Fruit fly (Drosophila melanogaster) whole organism: Measurements from ENCODE around the gene CG14100.

Source experiments
- CG8478 ChIP-seq: fragments of >200 bp; optimal IDR thresholded peaks from 2 replicates; lab custom pipeline; 2018; ENCODE audit warnings: inconsistent platforms
- Dll ChIP-seq: fragments of >200 bp; optimal IDR thresholded peaks from 2 replicates; lab custom pipeline; 2017
- EcR ChIP-seq, 2 experiments: fragments of >200 bp; optimal IDR thresholded peaks; 2 replicates each; lab custom pipeline; 2017; ENCODE audit warnings: missing biosample characterization in 2 of 2, missing genetic modification characterization in 2 of 2, missing genetic modification reagents in 2 of 2
- pan ChIP-seq: fragments of >200 bp; optimal IDR thresholded peaks from 2 replicates; lab custom pipeline; 2017
- psq ChIP-seq: fragments of >200 bp; optimal IDR thresholded peaks from 2 replicates; lab custom pipeline; 2017
- usp ChIP-seq: fragments of >200 bp; optimal IDR thresholded peaks from 2 replicates; lab custom pipeline; 2017; ENCODE audit warnings: missing biosample characterization, missing genetic modification characterization, mixed read lengths

Gene CG14100

DNA sequence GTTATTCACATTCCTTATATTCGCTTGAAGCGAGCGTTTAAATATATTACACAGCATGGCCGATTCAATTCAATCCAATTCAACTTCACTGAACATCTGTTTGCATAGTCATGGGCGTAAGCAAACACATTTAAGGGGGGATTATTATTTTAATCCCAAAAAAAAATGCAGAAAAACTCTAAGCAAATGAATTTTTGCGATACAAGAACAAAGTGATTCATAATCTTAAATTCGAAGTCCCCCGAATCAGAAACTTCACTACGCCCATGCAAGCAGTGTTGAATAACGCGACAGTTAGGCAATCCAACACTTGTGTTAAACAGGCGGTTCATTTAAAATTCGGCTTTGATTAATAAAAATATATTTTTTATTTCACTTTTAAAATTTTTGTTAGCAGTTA, at the start of gene CG14100:
Gene CG14100 (minus strand): TSS at position 103 of the 400 bp plus-strand sequence.
- no peak for TF ChIP-seq psq (lab: Kevin White, UChicago)
- no peak for TF ChIP-seq Dll (lab: Kevin White, UChicago)
- no peak for TF ChIP-seq CG8478
- TF ChIP-seq EcR (GFP tag; optimal IDR thresholded peaks at IDR 0.05; lab: Kevin White, UChicago), result no peak
- no peak for TF ChIP-seq pan (lab: Kevin White, UChicago)
- no peak for TF ChIP-seq usp (GFP tag; lab: Kevin White, UChicago)

DNA sequence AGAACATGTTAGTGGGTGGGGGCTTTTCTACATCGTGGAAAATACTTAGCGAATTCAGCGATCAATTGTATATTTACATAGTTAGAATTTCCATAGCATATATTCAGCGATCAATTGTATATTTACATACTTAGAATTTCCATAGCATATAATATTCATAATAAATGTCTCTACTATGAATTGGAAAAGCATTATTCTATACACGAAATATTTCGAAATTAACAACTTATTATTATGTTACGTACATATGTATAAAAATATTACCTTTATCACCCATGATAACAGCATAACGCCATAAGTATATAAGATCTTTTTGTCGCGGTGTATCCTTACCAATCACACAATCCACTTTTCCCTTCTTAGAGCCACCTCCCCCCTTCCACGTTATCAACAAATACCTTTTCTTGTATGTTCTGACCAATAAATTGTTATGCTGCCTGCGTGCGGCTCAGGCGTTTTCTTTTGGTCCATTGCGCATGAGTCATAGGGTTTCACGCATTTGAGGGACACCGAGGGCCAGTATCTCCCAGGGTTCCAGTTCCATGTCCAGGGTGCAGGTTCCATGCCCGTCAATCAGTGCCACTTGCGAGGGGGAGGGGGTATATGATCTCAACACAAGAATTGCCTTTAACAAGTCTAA, 46.6 kb upstream of the CG14100 start:
- no peak for TF ChIP-seq psq (lab: Kevin White, UChicago)
- no peak for TF ChIP-seq EcR (GFP tag; optimal IDR thresholded peaks at IDR 0.05; lab: Kevin White, UChicago)
- TF ChIP-seq Dll (lab: Kevin White, UChicago), result no peak
- TF ChIP-seq usp (GFP tag; lab: Kevin White, UChicago), result no peak
- no peak for TF ChIP-seq pan (lab: Kevin White, UChicago)
- TF ChIP-seq CG8478, result no peak

dm6 chr3L:19635478-19635996, 45.2 kb upstream of the CG14100 start, which contains the start of gene wnd:
Gene wnd (minus strand): TSS chr3L:19635783.
- TF ChIP-seq pan (lab: Kevin White, UChicago), result no peak
- TF ChIP-seq psq (lab: Kevin White, UChicago), result no peak
- no peak for TF ChIP-seq Dll (lab: Kevin White, UChicago)
- no peak for TF ChIP-seq usp (GFP tag; lab: Kevin White, UChicago)
- TF ChIP-seq EcR (GFP tag; optimal IDR thresholded peaks at IDR 0.05; lab: Kevin White, UChicago), result no peak
- no peak for TF ChIP-seq CG8478

- TF ChIP-seq psq (lab: Kevin White, UChicago), result no peak
- TF ChIP-seq Dll (lab: Kevin White, UChicago), result no peak
- TF ChIP-seq usp (GFP tag; lab: Kevin White, UChicago), result no peak
- TF ChIP-seq EcR (GFP tag; optimal IDR thresholded peaks at IDR 0.05; lab: Kevin White, UChicago), result no peak
- TF ChIP-seq pan (lab: Kevin White, UChicago), result no peak
- TF ChIP-seq CG8478, result no peak
These were observed 44.6 kb upstream of the CG14100 start for dm6 chr3L:19634788-19635448.

dm6 chr3L:19632766-19633632, 42.7 kb upstream of the CG14100 start:
- TF ChIP-seq psq (lab: Kevin White, UChicago) (no peak), pan (lab: Kevin White, UChicago) (no peak), usp (GFP tag; lab: Kevin White, UChicago) (no peak), EcR (GFP tag; optimal IDR thresholded peaks at IDR 0.05; lab: Kevin White, UChicago) (no peak)

- TF ChIP-seq usp (GFP tag; lab: Kevin White, UChicago) (no peak), psq (lab: Kevin White, UChicago) (no peak), EcR (GFP tag; optimal IDR thresholded peaks at IDR 0.05; lab: Kevin White, UChicago) (no peak), CG8478 (no peak), pan (lab: Kevin White, UChicago) (no peak), Dll (lab: Kevin White, UChicago) (no peak)
These were observed 41.5 kb upstream of the CG14100 start for dm6 chr3L:19631867-19632266.

DNA sequence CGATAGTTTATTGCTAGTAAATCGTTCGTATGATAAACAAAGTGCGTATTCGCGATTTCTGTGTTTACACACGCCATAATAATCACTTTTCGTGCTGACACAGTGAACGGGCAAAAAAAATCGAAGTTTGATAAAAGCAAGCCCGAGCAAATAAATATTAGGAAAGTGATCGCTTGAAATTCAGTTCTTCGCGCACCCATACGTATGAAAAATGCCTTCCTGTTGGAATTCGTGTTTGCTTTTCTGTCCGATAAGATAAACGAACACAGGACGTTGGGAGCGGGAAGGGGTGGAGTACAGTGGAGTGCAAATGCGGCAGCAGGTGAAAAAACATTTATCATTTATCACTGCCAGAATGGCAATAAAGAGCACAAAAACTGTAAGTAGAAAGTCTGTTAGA, 40.4 kb upstream of the CG14100 start:
- TF ChIP-seq pan (lab: Kevin White, UChicago) (no peak), usp (GFP tag; lab: Kevin White, UChicago) (no peak), psq (lab: Kevin White, UChicago) (no peak), EcR (GFP tag; optimal IDR thresholded peaks at IDR 0.05; lab: Kevin White, UChicago) (no peak), CG8478 (no peak), Dll (lab: Kevin White, UChicago) (no peak)

DNA sequence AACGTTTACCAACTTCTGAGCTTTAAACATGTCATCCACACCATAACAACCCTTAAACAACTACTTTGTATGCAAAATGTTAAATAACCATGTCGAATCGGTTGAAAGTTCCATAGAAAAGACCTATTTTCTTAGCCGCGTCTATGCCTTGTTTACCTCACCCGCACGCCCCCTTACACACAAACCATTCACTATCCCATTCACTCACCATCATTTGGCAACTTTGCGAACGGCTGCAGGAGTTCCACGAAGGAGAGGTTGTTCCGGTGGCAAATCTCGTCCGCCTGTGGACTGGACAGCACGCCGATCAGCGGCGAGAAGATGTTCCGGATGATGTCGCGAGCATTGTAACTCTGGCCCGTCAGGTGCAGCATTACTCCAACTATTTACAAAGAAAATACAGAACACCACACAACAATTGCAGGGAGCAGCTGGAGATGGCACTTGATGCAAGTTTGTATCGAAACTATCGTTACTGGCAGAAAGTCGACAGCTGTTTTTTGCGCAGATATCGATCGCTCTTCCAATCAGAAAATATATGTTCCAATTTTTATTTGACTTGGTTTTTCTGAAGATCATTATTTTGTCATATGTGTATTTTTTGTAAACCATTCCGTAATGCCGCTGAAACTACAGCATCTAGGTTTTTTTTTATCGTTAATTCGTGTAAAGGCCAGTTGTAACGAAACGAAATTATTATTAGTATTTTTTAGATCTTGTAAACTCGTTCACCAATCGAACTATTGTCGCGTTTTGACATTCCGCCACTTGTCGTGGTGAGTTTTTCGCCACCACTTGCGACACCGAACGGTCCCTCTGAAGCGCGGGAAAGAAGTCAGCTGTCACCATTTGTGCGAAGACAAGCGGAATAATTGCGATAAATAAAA, 28.0 kb upstream of the CG14100 start, which contains the start of gene asf1:
Gene asf1 (plus strand): TSS at position 823 of the 887 bp plus-strand sequence.
- TF ChIP-seq psq (lab: Kevin White, UChicago) (no peak), EcR (GFP tag; optimal IDR thresholded peaks at IDR 0.05; lab: Kevin White, UChicago) (no peak), pan (lab: Kevin White, UChicago) (no peak), Dll (lab: Kevin White, UChicago) (no peak), usp (GFP tag; lab: Kevin White, UChicago) (no peak), CG8478 (no peak)

dm6 chr3L:19612172-19612571, 21.8 kb upstream of the CG14100 start, which contains the start of the genes Lon and PIG-F:
Gene Lon (minus strand): TSS chr3L:19612199.
Gene PIG-F (plus strand): TSS chr3L:19612455.
- TF ChIP-seq usp (GFP tag; lab: Kevin White, UChicago), result no peak
- no peak for TF ChIP-seq CG8478
- no peak for TF ChIP-seq pan (lab: Kevin White, UChicago)
- no peak for TF ChIP-seq EcR (GFP tag; optimal IDR thresholded peaks at IDR 0.05; lab: Kevin White, UChicago)
- no peak for TF ChIP-seq Dll (lab: Kevin White, UChicago)
- TF ChIP-seq psq (lab: Kevin White, UChicago), result no peak

dm6 chr3L:19605974-19606497, 15.7 kb upstream of the CG14100 start, which contains the start of the genes lush and CG9372:
Gene lush (minus strand): TSS chr3L:19606090.
Gene CG9372 (plus strand): TSS chr3L:19606208.
- TF ChIP-seq pan (lab: Kevin White, UChicago), result no peak
- TF ChIP-seq EcR (GFP tag; optimal IDR thresholded peaks at IDR 0.05; lab: Kevin White, UChicago), result no peak
- TF ChIP-seq usp (GFP tag; lab: Kevin White, UChicago), result no peak
- TF ChIP-seq CG8478, result no peak
- TF ChIP-seq Dll (lab: Kevin White, UChicago), result no peak
- TF ChIP-seq psq (lab: Kevin White, UChicago), result no peak
